Fruit fly (Drosophila melanogaster): ENCODE data around the gene pins.

Gene pins

DNA sequence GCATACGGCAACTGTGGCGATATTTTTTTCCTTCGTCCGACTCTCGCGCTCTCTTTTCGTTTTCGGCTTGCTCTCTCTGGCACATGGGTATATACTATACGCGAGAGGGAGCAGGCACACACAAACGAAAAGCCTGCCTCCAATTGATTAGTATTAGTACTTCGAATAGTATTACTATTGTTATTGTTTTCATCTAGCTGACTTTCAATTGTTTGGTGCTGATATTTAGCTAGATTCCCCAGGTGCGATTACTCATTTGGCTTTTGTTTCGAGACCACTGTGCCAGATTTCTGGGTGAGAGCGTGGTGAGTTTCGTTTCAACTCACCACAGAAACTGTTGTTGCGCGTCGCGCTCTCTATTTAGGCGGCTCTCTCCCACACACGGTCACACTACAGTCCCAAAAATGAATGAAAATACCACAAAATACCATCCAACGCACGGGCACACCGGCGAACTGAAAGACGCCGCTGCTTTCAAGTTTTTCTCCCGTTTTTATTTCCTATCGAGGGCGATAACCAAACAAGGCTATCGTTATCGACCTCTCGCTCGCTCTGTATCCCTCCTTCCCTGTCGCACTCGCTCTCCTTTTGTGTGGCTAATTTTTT lies 1.3 kb upstream of the pins start (continued):
- TF ChIP-seq CG18011 (GFP tag; optimal IDR thresholded peaks at IDR 0.05) (peak; percentile 41), cg (GFP tag; optimal IDR thresholded peaks at IDR 0.05) (no peak), cato (GFP tag; optimal IDR thresholded peaks at IDR 0.05; ENCODE audit: borderline replicate concordance) (no peak), psq (GFP tag; optimal IDR thresholded peaks at IDR 0.05) (no peak), nom (GFP tag; optimal IDR thresholded peaks at IDR 0.05) (peak; percentile 80), org-1 (GFP tag; optimal IDR thresholded peaks at IDR 0.05) (peak; percentile 50), corto (GFP tag; optimal IDR thresholded peaks at IDR 0.05) (peak; percentile 78), mam (GFP tag; optimal IDR thresholded peaks at IDR 0.05) (peak; percentile 39), CG10274 (GFP tag; optimal IDR thresholded peaks at IDR 0.05) (peak; percentile 19), zf30C (GFP tag; optimal IDR thresholded peaks at IDR 0.05) (peak; percentile 36), ci (GFP tag; IDR thresholded peaks at IDR 0.05) (no peak), ham (GFP tag; IDR thresholded peaks at IDR 0.05) (no peak), Hr78 (GFP tag; optimal IDR thresholded peaks at IDR 0.05) (no peak), chn (GFP tag; optimal IDR thresholded peaks at IDR 0.05) (peak; percentile 54), Side (GFP tag; optimal IDR thresholded peaks at IDR 0.05) (peak; percentile 46), lilli (GFP tag; optimal IDR thresholded peaks at IDR 0.05) (peak; percentile 80), z (GFP tag; IDR thresholded peaks at IDR 0.05) (no peak), stwl (tag; optimal IDR thresholded peaks at IDR 0.05) (peak; percentile 94), Nf-YC (tag; optimal IDR thresholded peaks at IDR 0.05) (peak; percentile 70), Sry-β (GFP tag; optimal IDR thresholded peaks at IDR 0.05) (no peak), CG16863 (GFP tag; optimal IDR thresholded peaks at IDR 0.05) (peak; percentile 35), CG2120 (GFP tag; optimal IDR thresholded peaks at IDR 0.05) (peak; percentile 74), ac (GFP tag; optimal IDR thresholded peaks at IDR 0.05) (peak; percentile 22), her (GFP tag; optimal IDR thresholded peaks at IDR 0.05) (peak; percentile 42), tll (GFP tag; optimal IDR thresholded peaks at IDR 0.05) (no peak), CG10147 (GFP tag; optimal IDR thresholded peaks at IDR 0.05) (peak; percentile 12), BEAF-32 (GFP tag; optimal IDR thresholded peaks at IDR 0.05) (peak; percentile 44), Nf-YA (GFP tag; IDR thresholded peaks at IDR 0.05) (no peak), dm (GFP tag; optimal IDR thresholded peaks at IDR 0.05) (peak; percentile 28), ind (GFP tag; optimal IDR thresholded peaks at IDR 0.05) (peak; percentile 45), otp (GFP tag; IDR thresholded peaks at IDR 0.05) (no peak), lola (GFP tag; optimal IDR thresholded peaks at IDR 0.05) (peak in 1 of 3 experiments; percentile 31), CG13296 (GFP tag; optimal IDR thresholded peaks at IDR 0.05) (peak; percentile 84), Hsf (GFP tag; optimal IDR thresholded peaks at IDR 0.05) (peak; percentile 34), CG13287 (GFP tag; IDR thresholded peaks at IDR 0.05; ENCODE audit: partially characterized antibody) (no peak), HLH3B (GFP tag; IDR thresholded peaks at IDR 0.05) (no peak), Gug (GFP tag; IDR thresholded peaks at IDR 0.05) (peak; percentile 14; the same call in 1 of the 4 replicates), CG15601 (tag; optimal IDR thresholded peaks at IDR 0.05) (peak; percentile 40), CG33213 (GFP tag; optimal IDR thresholded peaks at IDR 0.05) (peak; percentile 5), jumu (GFP tag; optimal IDR thresholded peaks at IDR 0.05) (peak; percentile 52), CG14860 (GFP tag; IDR thresholded peaks at IDR 0.05; ENCODE audit: partially characterized antibody) (no peak), sqz (GFP tag; optimal IDR thresholded peaks at IDR 0.05) (peak; percentile 60), MBD-R2 (GFP tag; IDR thresholded peaks at IDR 0.05) (no peak), dmrt11E (tag; optimal IDR thresholded peaks at IDR 0.05) (peak; percentile 14), zen (tag; optimal IDR thresholded peaks at IDR 0.05) (no peak), D (optimal IDR thresholded peaks at IDR 0.05) (peak; percentile 84), D (GFP tag; optimal IDR thresholded peaks at IDR 0.05) (peak; percentile 33), CG17359 (tag; optimal IDR thresholded peaks at IDR 0.05) (peak; percentile 70), Hmr (GFP tag; optimal IDR thresholded peaks at IDR 0.05) (peak; percentile 70)

Measured in whole organism, embryonic.